Worm (Caenorhabditis elegans) whole organism, mixed stage, embryonic: ENCODE results near the gene Y6D1A.2.

ENCODE experiments used
- blmp-1 ChIP-seq: fragments of 150-350 bp; optimal IDR thresholded peaks from 2 replicates; lab custom pipeline; 2014; ENCODE audit warnings: missing biosample characterization, missing genetic modification characterization
- ces-1 ChIP-seq: fragments of 150-350 bp; optimal IDR thresholded peaks from 2 replicates; lab custom pipeline; 2014; ENCODE audit warnings: missing biosample characterization, missing genetic modification reagents, missing genetic modification characterization
- ham-2 ChIP-seq: fragments of 200-800 bp; sonication (Bioruptor generic); optimal IDR thresholded peaks from 2 replicates; lab custom pipeline; 2018; ENCODE audit warnings: mild to moderate bottlenecking, missing genetic modification characterization, missing compliant biosample characterization
- mls-2 ChIP-seq: sonication (generic microtip); optimal IDR thresholded peaks from 2 replicates; lab custom pipeline; 2016; ENCODE audit warnings: mild to moderate bottlenecking, missing genetic modification characterization, moderate library complexity, missing compliant biosample characterization
- nhr-237 ChIP-seq: fragments of 150-350 bp; optimal IDR thresholded peaks from 2 replicates; lab custom pipeline; 2014; ENCODE audit warnings: missing biosample characterization, missing genetic modification characterization
- nhr-28 ChIP-seq: fragments of 150-350 bp; optimal IDR thresholded peaks from 2 replicates; lab custom pipeline; 2014; ENCODE audit warnings: missing biosample characterization, missing genetic modification characterization
- pha-4 ChIP-seq: fragments of 150-350 bp; optimal IDR thresholded peaks from 2 replicates; lab custom pipeline; 2018; ENCODE audit warnings: missing biosample characterization, missing genetic modification reagents, missing genetic modification characterization
- unc-39 ChIP-seq: fragments of 150-350 bp; optimal IDR thresholded peaks from 2 replicates; lab custom pipeline; 2014; ENCODE audit warnings: missing biosample characterization, missing genetic modification characterization
- unc-62 ChIP-seq: fragments of 150-350 bp; optimal IDR thresholded peaks from 2 replicates; lab custom pipeline; 2014; ENCODE audit warnings: missing biosample characterization, missing genetic modification reagents, missing genetic modification characterization

ce11 chrII:11844984-11845383 lies 25.3 kb upstream of the Y6D1A.2 start:
- no peak for TF ChIP-seq unc-62 (GFP tag; lab: Kevin White, UChicago)
- no peak for TF ChIP-seq ham-2 (GFP tag; lab: Kevin White, UChicago)
- no peak for TF ChIP-seq ces-1 (GFP tag; lab: Kevin White, UChicago)
- TF ChIP-seq blmp-1 = no peak
- no peak for TF ChIP-seq unc-39 (tag; lab: Kevin White, UChicago)
- TF ChIP-seq mls-2 (tag; lab: Kevin White, UChicago) = no peak
- no peak for TF ChIP-seq nhr-28 (tag; lab: Kevin White, UChicago)
- no peak for TF ChIP-seq pha-4 (tag; lab: Kevin White, UChicago)
- TF ChIP-seq nhr-237 (tag; lab: Kevin White, UChicago) = no peak
